Worm (Caenorhabditis elegans): ENCODE data around the gene srw-118.

DNA sequence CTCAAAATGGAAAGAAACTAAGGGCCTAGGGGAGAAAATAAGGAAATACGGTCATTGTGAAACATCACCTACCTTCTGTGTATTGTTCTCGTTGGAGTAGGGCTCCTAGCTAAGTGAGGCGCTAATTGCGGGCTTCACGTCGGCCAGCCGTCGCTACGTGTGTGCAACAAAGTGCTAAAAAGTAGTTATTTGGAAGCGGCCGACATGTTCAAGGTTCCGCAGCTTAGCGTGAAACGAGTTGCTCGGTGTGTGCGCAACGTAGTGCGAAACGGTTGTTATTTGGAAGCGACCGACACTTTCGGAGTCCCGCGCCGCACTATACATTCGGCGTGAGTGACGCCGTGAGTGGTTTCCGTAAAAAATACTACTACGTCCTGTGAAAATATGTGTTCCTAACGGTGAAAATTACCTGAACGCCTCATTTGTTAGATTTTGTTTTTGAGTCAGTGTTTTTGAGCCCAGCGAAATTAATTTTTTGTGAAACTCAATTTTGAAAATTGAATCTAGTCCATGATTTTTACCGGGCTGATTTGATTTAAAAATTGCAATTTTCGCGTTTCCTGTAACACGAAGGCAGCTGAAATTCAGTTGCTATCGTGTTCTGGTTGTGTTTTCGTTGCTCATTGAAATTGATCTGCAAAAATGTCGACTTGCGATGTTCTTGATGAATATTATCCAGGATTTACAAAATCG is 8.4 kb downstream of the srw-118 start, which contains the start of gene srw-129:
- TF ChIP-seq F13C5.2 (tag; optimal IDR thresholded peaks at IDR 0.05) (no peak), tbx-11 (GFP tag; IDR thresholded peaks at IDR 0.05) (no peak), pes-1 (GFP tag; IDR thresholded peaks at IDR 0.05) (no peak), hnd-1 (tag; optimal IDR thresholded peaks at IDR 0.05) (no peak), hmbx-1 (tag; optimal IDR thresholded peaks at IDR 0.05) (no peak), scrt-1 (GFP tag; IDR thresholded peaks at IDR 0.05) (no peak)

Measured in whole organism, early embryonic.